Worm (Caenorhabditis elegans) whole organism, L2 larva: ENCODE data around the gene C16C4.17.

ENCODE experiments used
- aly-2 ChIP-seq: fragments of 150-350 bp; optimal IDR thresholded peaks from 2 replicates; lab custom pipeline; 2014; ENCODE audit warnings: missing biosample characterization, missing genetic modification characterization
- ama-1 ChIP-seq: fragments of 150-350 bp; optimal IDR thresholded peaks from 2 replicates; lab custom pipeline; 2018; ENCODE audit warnings: inconsistent platforms
- egl-27 ChIP-seq: sonication (generic microtip); optimal IDR thresholded peaks from 3 replicates; lab custom pipeline; 2017; ENCODE audit warnings: missing biosample characterization, missing genetic modification reagents, missing genetic modification characterization
- gmeb-1 ChIP-seq: fragments of 150-350 bp; optimal IDR thresholded peaks from 2 replicates; lab custom pipeline; 2014; ENCODE audit warnings: missing biosample characterization, missing genetic modification characterization
- nhr-12 ChIP-seq: fragments of 150-350 bp; optimal IDR thresholded peaks from 2 replicates; lab custom pipeline; 2014; ENCODE audit warnings: missing biosample characterization, missing genetic modification characterization
- nhr-21 ChIP-seq: fragments of 150-350 bp; optimal IDR thresholded peaks from 2 replicates; lab custom pipeline; 2014; ENCODE audit warnings: missing biosample characterization, missing genetic modification characterization
- nhr-237 ChIP-seq: fragments of 150-350 bp; optimal IDR thresholded peaks from 2 replicates; lab custom pipeline; 2014; ENCODE audit warnings: missing biosample characterization, missing genetic modification characterization
- unc-39 ChIP-seq: fragments of 150-350 bp; optimal IDR thresholded peaks from 2 replicates; lab custom pipeline; 2014; ENCODE audit warnings: missing biosample characterization, missing genetic modification characterization
- unc-62 ChIP-seq: fragments of 150-350 bp; optimal IDR thresholded peaks from 2 replicates; lab custom pipeline; 2014; ENCODE audit warnings: missing biosample characterization, missing genetic modification reagents, missing genetic modification characterization
- ztf-1 ChIP-seq: fragments of 200-800 bp; sonication (Bioruptor generic); conservative IDR thresholded peaks from 2 replicates; pipeline ENCODE4 v1.3.6; 2022; ENCODE audit warnings: missing genetic modification characterization, missing compliant biosample characterization
- ztf-4 ChIP-seq: fragments of 150-350 bp; optimal IDR thresholded peaks from 2 replicates; lab custom pipeline; 2014; ENCODE audit warnings: missing biosample characterization, missing genetic modification characterization

DNA sequence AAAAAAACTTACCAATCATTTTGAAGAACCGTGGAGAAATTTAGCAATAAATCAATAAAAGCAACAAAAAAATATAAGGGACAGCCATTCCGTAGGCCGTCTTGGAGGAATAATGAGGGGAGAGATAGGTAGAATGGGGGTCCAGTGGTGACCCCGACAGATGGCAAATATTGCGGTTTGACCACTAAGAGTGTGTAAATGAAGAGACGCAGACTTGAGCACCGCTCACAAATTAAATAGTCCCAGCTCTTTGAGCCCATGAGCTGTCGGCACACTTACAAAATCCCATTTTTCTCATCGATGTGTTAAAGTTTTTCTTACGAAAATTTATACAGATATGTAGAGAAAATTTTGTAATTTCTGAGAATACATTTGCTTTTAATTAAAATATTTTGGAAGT, 43.6 kb upstream of the C16C4.17 start, which contains the start of gene fbxa-3:
- TF ChIP-seq unc-39 (tag; lab: Kevin White, UChicago), result no peak
- no peak for TF ChIP-seq nhr-12
- TF ChIP-seq unc-62 (GFP tag; lab: Kevin White, UChicago), result no peak
- TF ChIP-seq nhr-21 (tag; lab: Kevin White, UChicago), result no peak
- no peak for TF ChIP-seq gmeb-1 (tag; lab: Kevin White, UChicago)
- no peak for TF ChIP-seq ama-1
- TF ChIP-seq aly-2 (tag; lab: Kevin White, UChicago), result no peak
- TF ChIP-seq egl-27, result no peak
- no peak for TF ChIP-seq ztf-1 (GFP tag; lab: Robert Waterston, UW)
- no peak for TF ChIP-seq ztf-4 (tag; lab: Kevin White, UChicago)
- TF ChIP-seq nhr-237, result no peak
